Fruit fly (Drosophila melanogaster) whole organism, embryonic: ENCODE measurements around the gene JMJD5.
A peak's percentile ranks its signal among the peaks of the same experiment; 100 is the strongest.

Experiments used
- CG10979 ChIP-seq: fragments of 200-800 bp; sonication (Bioruptor generic); optimal IDR thresholded peaks from 2 replicates; lab custom pipeline; 2018; ENCODE audit warnings: missing biosample characterization, mild to moderate bottlenecking, missing genetic modification characterization, moderate library complexity
- CG11696 ChIP-seq: fragments of 200-800 bp; sonication (Bioruptor generic); IDR thresholded peaks from 2 replicates; pipeline ENCODE4 v1.3.6; 2022; ENCODE audit warnings: missing biosample characterization, missing genetic modification characterization
- CG12659 ChIP-seq: fragments of 200-800 bp; sonication (Bioruptor generic); optimal IDR thresholded peaks from 3 replicates; lab custom pipeline; 2017; ENCODE audit warnings: mild to moderate bottlenecking, missing biosample characterization, missing genetic modification reagents, missing genetic modification characterization
- CG14441 ChIP-seq: fragments of 200-800 bp; sonication (Bioruptor generic); IDR thresholded peaks from 2 replicates; pipeline ENCODE4 v1.3.6; 2022; ENCODE audit warnings: missing biosample characterization, missing genetic modification characterization
- CG15601 ChIP-seq: fragments of 200-800 bp; sonication (Bioruptor generic); optimal IDR thresholded peaks from 3 replicates; lab custom pipeline; 2019; ENCODE audit warnings: missing biosample characterization, mild to moderate bottlenecking, missing genetic modification characterization, moderate library complexity
- CG17359 ChIP-seq: fragments of 200-800 bp; sonication (Bioruptor generic); optimal IDR thresholded peaks from 3 replicates; lab custom pipeline; 2018; ENCODE audit warnings: missing biosample characterization, mild to moderate bottlenecking, missing genetic modification characterization, moderate library complexity
- CG17361 ChIP-seq: fragments of 200-800 bp; sonication (Bioruptor generic); IDR thresholded peaks from 3 replicates; pipeline ENCODE4 v1.3.6; 2022; ENCODE audit warnings: missing biosample characterization, missing genetic modification characterization
- CG2129 ChIP-seq: fragments of 200-800 bp; sonication (Bioruptor generic); IDR thresholded peaks from 2 replicates; pipeline ENCODE4 v1.3.6; 2022; ENCODE audit warnings: missing biosample characterization, missing genetic modification characterization; ENCODE audit not compliant: partially characterized antibody
- CG2678 ChIP-seq: fragments of 200-800 bp; sonication (Bioruptor generic); optimal IDR thresholded peaks from 3 replicates; lab custom pipeline; 2019; ENCODE audit warnings: missing biosample characterization, mild to moderate bottlenecking, missing genetic modification characterization, moderate library complexity
- CG31365 ChIP-seq: fragments of 200-800 bp; sonication (Bioruptor generic); optimal IDR thresholded peaks from 2 replicates; lab custom pipeline; 2018; ENCODE audit warnings: missing biosample characterization, mild to moderate bottlenecking, missing genetic modification characterization
- CG33213 ChIP-seq: fragments of 200-800 bp; sonication (Bioruptor generic); optimal IDR thresholded peaks from 3 replicates; lab custom pipeline; 2016; ENCODE audit warnings: missing biosample characterization, missing genetic modification characterization
- CG4854 ChIP-seq: fragments of 200-800 bp; sonication (Bioruptor generic); optimal IDR thresholded peaks from 2 replicates; lab custom pipeline; 2016; ENCODE audit warnings: missing biosample characterization, missing genetic modification characterization, inconsistent platforms
- CG7271 ChIP-seq: fragments of 200-800 bp; sonication (Bioruptor generic); optimal IDR thresholded peaks from 2 replicates; lab custom pipeline; 2018; ENCODE audit warnings: missing biosample characterization, mild to moderate bottlenecking, missing genetic modification characterization, moderate library complexity
- CG7839 ChIP-seq: fragments of 200-800 bp; sonication (Bioruptor generic); optimal IDR thresholded peaks from 3 replicates; lab custom pipeline; 2018; ENCODE audit warnings: missing biosample characterization, mild to moderate bottlenecking, missing genetic modification characterization, moderate library complexity
- CG8281 ChIP-seq: fragments of 200-800 bp; sonication (Bioruptor generic); optimal IDR thresholded peaks from 2 replicates; lab custom pipeline; 2018; ENCODE audit warnings: missing biosample characterization, mild to moderate bottlenecking, missing genetic modification characterization, moderate library complexity
- CG8290 ChIP-seq, 3 experiments: fragments of 200-800 bp; sonication (Bioruptor generic); optimal IDR thresholded peaks; 2 replicates each; lab custom pipeline; 2016 to 2019; ENCODE audit warnings: missing biosample characterization in 3 of 3, missing genetic modification characterization in 3 of 3, mild to moderate bottlenecking in 2 of 3, moderate library complexity in 1 of 3
- CG9817 ChIP-seq: fragments of 200-800 bp; sonication (Bioruptor generic); optimal IDR thresholded peaks from 2 replicates; lab custom pipeline; 2018; ENCODE audit warnings: missing biosample characterization, mild to moderate bottlenecking, missing genetic modification characterization, moderate library complexity
- Ets65A ChIP-seq: fragments of 200-800 bp; sonication (Bioruptor generic); peaks from one replicate; lab custom pipeline; 2016; ENCODE audit warnings: missing biosample characterization, missing genetic modification characterization
- Gug ChIP-seq: fragments of 200-800 bp; sonication (Bioruptor generic); IDR thresholded peaks from 4 replicates; pipeline ENCODE4 v1.3.6; 2022; ENCODE audit warnings: missing biosample characterization, missing genetic modification characterization
- H15 ChIP-seq: fragments of 200-800 bp; sonication (Bioruptor generic); IDR thresholded peaks from 3 replicates; pipeline ENCODE4 v1.3.6; 2022; ENCODE audit warnings: missing biosample characterization, missing genetic modification characterization
- Hr3 ChIP-seq: fragments of 200-800 bp; sonication (Bioruptor generic); optimal IDR thresholded peaks from 3 replicates; lab custom pipeline; 2016; ENCODE audit warnings: missing biosample characterization, missing genetic modification characterization
- Kr ChIP-seq: fragments of 200-800 bp; sonication (Bioruptor generic); optimal IDR thresholded peaks from 2 replicates; lab custom pipeline; 2017; ENCODE audit warnings: missing biosample characterization, mild to moderate bottlenecking, missing genetic modification characterization
- Lim3 ChIP-seq: fragments of 200-800 bp; sonication (Bioruptor generic); IDR thresholded peaks from 2 replicates; pipeline ENCODE4 v1.3.6; 2022; ENCODE audit warnings: missing biosample characterization, missing genetic modification characterization
- MESR4 ChIP-seq: fragments of 200-800 bp; sonication (Bioruptor generic); optimal IDR thresholded peaks from 2 replicates; lab custom pipeline; 2018; ENCODE audit warnings: missing biosample characterization, mild to moderate bottlenecking, missing genetic modification characterization, moderate library complexity
- Spps ChIP-seq: fragments of 200-800 bp; sonication (Bioruptor generic); optimal IDR thresholded peaks from 2 replicates; lab custom pipeline; 2018; ENCODE audit warnings: missing biosample characterization, mild to moderate bottlenecking, missing genetic modification characterization
- Usf ChIP-seq: fragments of 200-800 bp; sonication (Bioruptor generic); optimal IDR thresholded peaks from 2 replicates; lab custom pipeline; 2017; ENCODE audit warnings: missing genotype, missing biosample characterization, missing genetic modification characterization
- ab ChIP-seq: fragments of 200-800 bp; sonication (Bioruptor generic); optimal IDR thresholded peaks from 2 replicates; lab custom pipeline; 2016; ENCODE audit warnings: missing biosample characterization, missing genetic modification characterization
- al ChIP-seq: fragments of 200-800 bp; sonication (Bioruptor generic); IDR thresholded peaks from 2 replicates; pipeline ENCODE4 v1.3.6; 2022; ENCODE audit warnings: missing biosample characterization, missing genetic modification characterization
- ara ChIP-seq: fragments of 200-800 bp; sonication (Bioruptor generic); IDR thresholded peaks from 2 replicates; pipeline ENCODE4 v1.3.6; 2022; ENCODE audit warnings: missing biosample characterization, missing genetic modification characterization
- bab2 ChIP-seq: fragments of 200-800 bp; sonication (Bioruptor generic); optimal IDR thresholded peaks from 2 replicates; lab custom pipeline; 2016; ENCODE audit warnings: missing biosample characterization, missing genetic modification characterization
- cg ChIP-seq: fragments of 200-800 bp; sonication (Bioruptor generic); optimal IDR thresholded peaks from 3 replicates; lab custom pipeline; 2019; ENCODE audit warnings: missing biosample characterization, mild to moderate bottlenecking, missing genetic modification characterization, moderate library complexity
- ci ChIP-seq: fragments of 200-800 bp; sonication (Bioruptor generic); IDR thresholded peaks from 3 replicates; pipeline ENCODE4 v1.3.6; 2022; ENCODE audit warnings: missing biosample characterization, missing genetic modification characterization
- crc ChIP-seq: fragments of 200-800 bp; sonication (Bioruptor generic); optimal IDR thresholded peaks from 2 replicates; lab custom pipeline; 2016; ENCODE audit warnings: missing biosample characterization, missing genetic modification characterization
- crp ChIP-seq, 2 experiments: fragments of 200-800 bp; sonication (Bioruptor generic); optimal IDR thresholded peaks; 2 replicates in 1 of 2; 3 replicates in 1 of 2; lab custom pipeline; 2017; ENCODE audit warnings: missing biosample characterization in 2 of 2, missing genetic modification characterization in 2 of 2, mild to moderate bottlenecking in 1 of 2, moderate library complexity in 1 of 2
- dmrt99B ChIP-seq: fragments of 200-800 bp; sonication (Bioruptor generic); optimal IDR thresholded peaks from 2 replicates; lab custom pipeline; 2018; ENCODE audit warnings: missing biosample characterization, mild to moderate bottlenecking, missing genetic modification characterization, moderate library complexity
- ems ChIP-seq: fragments of 200-800 bp; sonication (Bioruptor generic); optimal IDR thresholded peaks from 3 replicates; lab custom pipeline; 2016; ENCODE audit warnings: missing biosample characterization, missing genetic modification characterization
- esg ChIP-seq: fragments of 200-800 bp; sonication (Bioruptor generic); conservative IDR thresholded peaks from 2 replicates; pipeline ENCODE4 v1.3.6; 2022; ENCODE audit warnings: missing biosample characterization, missing genetic modification characterization
- eve ChIP-seq, 2 experiments: fragments of >200 bp; optimal IDR thresholded peaks; 2 replicates each; lab custom pipeline; 2017; ENCODE audit warnings: missing biosample characterization in 2 of 2, missing genetic modification characterization in 2 of 2
- fd64A ChIP-seq: fragments of 200-800 bp; sonication (Bioruptor generic); optimal IDR thresholded peaks from 3 replicates; lab custom pipeline; 2018; ENCODE audit warnings: missing biosample characterization, mild to moderate bottlenecking, missing genetic modification characterization
- fru ChIP-seq: fragments of >200 bp; optimal IDR thresholded peaks from 2 replicates; lab custom pipeline; 2017
- inv ChIP-seq: fragments of 200-800 bp; sonication (Bioruptor generic); IDR thresholded peaks from 2 replicates; pipeline ENCODE4 v1.3.6; 2022; ENCODE audit warnings: missing biosample characterization, missing genetic modification characterization; ENCODE audit not compliant: partially characterized antibody
- kay ChIP-seq: fragments of 200-800 bp; sonication (Bioruptor generic); optimal IDR thresholded peaks from 2 replicates; lab custom pipeline; 2016; ENCODE audit warnings: missing biosample characterization, missing genetic modification characterization
- lola ChIP-seq, 3 experiments: fragments of >200 bp in 2 of 3; fragments of 200-800 bp in 1 of 3; sonication (Bioruptor generic) in 1 of 3; optimal IDR thresholded peaks; 2 replicates each; lab custom pipeline; 2017 to 2019; ENCODE audit warnings: missing biosample characterization in 3 of 3, missing genetic modification characterization in 3 of 3, mild to moderate bottlenecking in 1 of 3, moderate library complexity in 1 of 3
- mirr ChIP-seq: fragments of 200-800 bp; sonication (Bioruptor generic); optimal IDR thresholded peaks from 3 replicates; lab custom pipeline; 2018; ENCODE audit warnings: missing biosample characterization, mild to moderate bottlenecking, missing genetic modification characterization
- peb ChIP-seq: fragments of 200-800 bp; sonication (Bioruptor generic); IDR thresholded peaks from 2 replicates; pipeline ENCODE4 v1.3.6; 2022; ENCODE audit warnings: missing biosample characterization, missing genetic modification characterization
- pita ChIP-seq: fragments of 200-800 bp; sonication (Bioruptor generic); optimal IDR thresholded peaks from 2 replicates; lab custom pipeline; 2017; ENCODE audit warnings: missing biosample characterization, mild to moderate bottlenecking, missing genetic modification characterization
- prd ChIP-seq, 3 experiments: fragments of >200 bp in 2 of 3; fragments of 200-800 bp in 1 of 3; sonication (Bioruptor generic) in 1 of 3; optimal IDR thresholded peaks in 2 of 3; IDR thresholded peaks in 1 of 3; 2 replicates in 2 of 3; 3 replicates in 1 of 3; pipeline versions ENCODE4 v1.3.6 to Lab custom; 2017 to 2022; ENCODE audit warnings: missing biosample characterization in 1 of 3, missing genetic modification characterization in 1 of 3
- pzg ChIP-seq: fragments of 200-800 bp; sonication (Bioruptor generic); optimal IDR thresholded peaks from 3 replicates; lab custom pipeline; 2018; ENCODE audit warnings: missing biosample characterization, mild to moderate bottlenecking, missing genetic modification characterization, moderate library complexity
- ttk ChIP-seq: fragments of 200-800 bp; sonication (Bioruptor generic); IDR thresholded peaks from 2 replicates; pipeline ENCODE4 v2.1.2; 2022; ENCODE audit warnings: missing biosample characterization, missing genetic modification characterization
- zfh1 ChIP-seq: fragments of 200-800 bp; sonication (Bioruptor generic); IDR thresholded peaks from 3 replicates; pipeline ENCODE4 v1.3.6; 2022; ENCODE audit warnings: missing biosample characterization, missing genetic modification characterization

Gene JMJD5

DNA sequence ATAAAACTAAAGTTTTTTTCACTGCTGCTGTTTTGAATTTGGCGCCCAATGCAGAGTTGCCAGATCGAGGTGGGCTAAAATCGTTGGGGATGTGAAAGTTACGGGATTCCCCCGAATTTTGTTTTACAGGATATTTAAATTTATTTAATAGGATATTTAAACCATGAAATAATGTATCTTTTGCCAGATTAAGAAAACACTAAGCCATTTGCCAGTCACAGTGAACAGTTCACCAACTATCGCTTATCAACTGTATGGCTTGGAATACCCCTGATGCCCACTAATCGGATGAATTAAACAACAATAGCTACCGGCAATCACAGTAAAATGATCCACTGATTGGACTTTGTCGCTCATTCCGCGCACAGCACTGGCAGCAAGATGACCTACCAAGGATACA, 9.9 kb upstream of the JMJD5 start, which contains the start of gene Dci (continued):
- peak; percentile 38 for TF ChIP-seq ab (GFP tag; lab: Kevin White, UChicago)
- TF ChIP-seq CG8281 (tag; lab: Kevin White, UChicago) = no peak
- no peak for TF ChIP-seq cg
- TF ChIP-seq inv = peak; percentile 80
- TF ChIP-seq Kr (GFP tag; lab: Kevin White, UChicago) = no peak
- peak; percentile 76 for TF ChIP-seq Hr3 (GFP tag; lab: Kevin White, UChicago)
- peak; percentile 78 for TF ChIP-seq bab2 (GFP tag; lab: Kevin White, UChicago)
- peak; percentile 65 for TF ChIP-seq CG12659 (GFP tag; lab: Kevin White, UChicago)
- no peak for TF ChIP-seq pita (GFP tag; lab: Kevin White, UChicago)
- TF ChIP-seq CG33213 = peak; percentile 55
- TF ChIP-seq Ets65A = peak; percentile 99
- peak; percentile 75 for TF ChIP-seq al (GFP tag; lab: Robert Waterston, UW)
- TF ChIP-seq H15 (GFP tag; lab: Robert Waterston, UW) = peak; percentile 52; the same call in 1 of the 3 replicates
- no peak for TF ChIP-seq fru (lab: Kevin White, UChicago)
- no peak for TF ChIP-seq CG15601 (tag; lab: Kevin White, UChicago)
- no peak for TF ChIP-seq CG2678 (tag; lab: Kevin White, UChicago)
- peak; percentile 54; the same call in 2 of the 3 replicates for TF ChIP-seq zfh1 (GFP tag; lab: Robert Waterston, UW)
- peak; percentile 41 for TF ChIP-seq CG10979 (tag; lab: Kevin White, UChicago)
- no peak for TF ChIP-seq fd64A (GFP tag; lab: Kevin White, UChicago)
- no peak for TF ChIP-seq CG7271 (tag; lab: Kevin White, UChicago)
- no peak for TF ChIP-seq CG31365 (tag; lab: Kevin White, UChicago)
- peak; percentile 49 for TF ChIP-seq CG7839 (tag; lab: Kevin White, UChicago)
- no peak for TF ChIP-seq eve (GFP tag; optimal IDR thresholded peaks at IDR 0.05; lab: Kevin White, UChicago)
- TF ChIP-seq mirr (GFP tag; lab: Kevin White, UChicago) = no peak
- no peak for TF ChIP-seq CG8290 (GFP tag; optimal IDR thresholded peaks at IDR 0.05; lab: Kevin White, UChicago)
- TF ChIP-seq CG8290 (tag; optimal IDR thresholded peaks at IDR 0.05; lab: Kevin White, UChicago) = no peak
- TF ChIP-seq dmrt99B = no peak
- no peak for TF ChIP-seq Lim3 (GFP tag; lab: Robert Waterston, UW)
- peak; percentile 72 for TF ChIP-seq CG9817
- no peak for TF ChIP-seq MESR4 (GFP tag; lab: Kevin White, UChicago)
- no peak for TF ChIP-seq CG11696 (GFP tag; lab: Robert Waterston, UW)
- TF ChIP-seq CG2129 (GFP tag; lab: Robert Waterston, UW) = peak; percentile 82
- peak in 1 of 2 experiments; percentile 7 for TF ChIP-seq crp (GFP tag; optimal IDR thresholded peaks at IDR 0.05; lab: Kevin White, UChicago)
- no peak; the same call in 2 of the 3 replicates for TF ChIP-seq CG17361 (GFP tag; lab: Robert Waterston, UW)
- peak; percentile 59 for TF ChIP-seq pzg
- TF ChIP-seq crc (GFP tag; lab: Kevin White, UChicago) = peak; percentile 50
- no peak for TF ChIP-seq kay (GFP tag; lab: Kevin White, UChicago)
- peak; percentile 87 for TF ChIP-seq CG14441 (GFP tag; lab: Robert Waterston, UW)
- TF ChIP-seq prd (optimal IDR thresholded peaks at IDR 0.05; lab: Kevin White, UChicago) = no peak
- TF ChIP-seq prd (GFP tag; IDR thresholded peaks at IDR 0.05; lab: Robert Waterston, UW) = peak; percentile 91
- 0 out of 2 replicates have a peak, but pooled peaks have one; percentile 4 for TF ChIP-seq ara (GFP tag; lab: Robert Waterston, UW)
- TF ChIP-seq peb (GFP tag; lab: Robert Waterston, UW) = 0 out of 2 replicates have a peak, but pooled peaks have one; percentile 34
- TF ChIP-seq CG17359 (tag; lab: Kevin White, UChicago) = no peak
- no peak for TF ChIP-seq CG4854 (GFP tag; lab: Kevin White, UChicago)
- TF ChIP-seq Usf = peak; percentile 31
- peak; percentile 41; the same call in 2 of the 4 replicates for TF ChIP-seq Gug (GFP tag; lab: Robert Waterston, UW)
- peak; percentile 88 for TF ChIP-seq esg (GFP tag; lab: Robert Waterston, UW)
- peak in 1 of 3 experiments; percentile 64 for TF ChIP-seq lola (GFP tag; optimal IDR thresholded peaks at IDR 0.05; lab: Kevin White, UChicago)
- peak; percentile 81 for TF ChIP-seq ci (GFP tag; lab: Robert Waterston, UW)
- peak; percentile 65 for TF ChIP-seq ttk
- peak; percentile 60 for TF ChIP-seq ems (GFP tag; lab: Kevin White, UChicago)
- TF ChIP-seq Spps (tag; lab: Kevin White, UChicago) = no peak
